Fruit fly (Drosophila melanogaster): ENCODE measurements around the gene CG12104.

The CG12104 gene

DNA sequence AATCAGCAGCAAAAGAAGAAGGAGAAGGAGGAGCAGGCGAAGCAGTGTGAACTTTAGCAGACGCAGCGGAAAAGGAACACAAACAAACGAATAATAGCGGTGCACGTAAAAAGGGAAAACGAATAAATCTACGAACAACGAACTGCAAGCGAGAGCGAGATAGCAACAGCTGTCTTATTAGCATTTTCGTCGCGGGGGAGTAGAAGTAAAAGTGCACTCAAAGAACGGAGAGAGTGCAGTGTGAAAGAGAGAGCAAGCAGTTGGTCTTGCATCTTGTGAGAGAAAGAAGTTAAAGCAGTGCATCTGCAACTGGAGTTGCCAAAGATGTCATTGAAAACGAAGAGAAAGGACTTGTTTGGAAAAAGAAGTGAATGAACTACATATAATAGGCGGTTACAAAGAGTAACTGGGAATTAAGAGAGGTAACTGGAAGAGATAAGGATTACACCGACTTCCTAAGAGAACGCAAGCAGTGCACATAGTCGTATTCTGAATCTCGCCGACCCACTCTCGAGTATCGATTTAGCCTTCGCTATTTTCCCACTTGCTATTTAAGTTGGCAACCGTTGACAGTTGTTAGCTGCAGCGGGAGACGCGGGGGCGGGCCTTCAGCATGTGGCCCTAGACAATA is 9.5 kb downstream of the CG12104 start:
- TF ChIP-seq Vsx2 (GFP tag; optimal IDR thresholded peaks at IDR 0.05; ENCODE audit: partially characterized antibody) (peak; percentile 59), psq (GFP tag; optimal IDR thresholded peaks at IDR 0.05) (peak; percentile 80), Dif (GFP tag; optimal IDR thresholded peaks at IDR 0.05; ENCODE audit: partially characterized antibody) (peak; percentile 24), Hr78 (GFP tag; optimal IDR thresholded peaks at IDR 0.05) (no peak), Rel (GFP tag; optimal IDR thresholded peaks at IDR 0.05) (no peak), Rel (tag; optimal IDR thresholded peaks at IDR 0.05) (no peak)

- TF ChIP-seq fru (GFP tag; optimal IDR thresholded peaks at IDR 0.05) (peak; percentile 97), Jra (GFP tag; optimal IDR thresholded peaks at IDR 0.05) (peak; percentile 98), psq (GFP tag; optimal IDR thresholded peaks at IDR 0.05) (peak; percentile 95), Hnf4 (GFP tag; optimal IDR thresholded peaks at IDR 0.05) (peak; percentile 99), Rel (GFP tag; optimal IDR thresholded peaks at IDR 0.05) (peak; percentile 82), Rel (tag; optimal IDR thresholded peaks at IDR 0.05) (peak; percentile 84), Dif (GFP tag; optimal IDR thresholded peaks at IDR 0.05; ENCODE audit: partially characterized antibody) (no peak), N (GFP tag; optimal IDR thresholded peaks at IDR 0.05) (no peak), lola (GFP tag; optimal IDR thresholded peaks at IDR 0.05) (no peak), rgr (GFP tag; optimal IDR thresholded peaks at IDR 0.05) (peak; percentile 99), CG9705 (GFP tag; optimal IDR thresholded peaks at IDR 0.05) (peak; percentile 95), dl (GFP tag; optimal IDR thresholded peaks at IDR 0.05; ENCODE audit: insufficient read depth in 1 of 2, partially characterized antibody in 2 of 2) (no peak), Hr78 (GFP tag; optimal IDR thresholded peaks at IDR 0.05) (no peak), GATAd (GFP tag; optimal IDR thresholded peaks at IDR 0.05) (peak; percentile 94), brk (GFP tag; optimal IDR thresholded peaks at IDR 0.05) (no peak), usp (GFP tag; optimal IDR thresholded peaks at IDR 0.05) (no peak), Sp1 (GFP tag; optimal IDR thresholded peaks at IDR 0.05) (peak; percentile 97), woc (GFP tag; optimal IDR thresholded peaks at IDR 0.05) (peak; percentile 86), dsf (GFP tag; optimal IDR thresholded peaks at IDR 0.05; ENCODE audit: borderline replicate concordance) (peak; percentile 97), CG32264 (GFP tag; optimal IDR thresholded peaks at IDR 0.05) (peak; percentile 97), foxo (GFP tag; optimal IDR thresholded peaks at IDR 0.05) (peak; percentile 90 to 97), OdsH (GFP tag; optimal IDR thresholded peaks at IDR 0.05) (peak; percentile 99), ey (GFP tag; optimal IDR thresholded peaks at IDR 0.05) (peak; percentile 91), h (GFP tag; optimal IDR thresholded peaks at IDR 0.05) (peak; percentile 99), pan (optimal IDR thresholded peaks at IDR 0.05) (no peak), sv (GFP tag; optimal IDR thresholded peaks at IDR 0.05) (peak; percentile 60), Dfd (GFP tag; optimal IDR thresholded peaks at IDR 0.05) (no peak), Mio (GFP tag; optimal IDR thresholded peaks at IDR 0.05) (peak; percentile 93), tai (GFP tag; optimal IDR thresholded peaks at IDR 0.05) (no peak), CrebA (GFP tag; optimal IDR thresholded peaks at IDR 0.05; ENCODE audit: borderline replicate concordance) (no peak), jim (GFP tag; optimal IDR thresholded peaks at IDR 0.05) (peak; percentile 98), Myc (optimal IDR thresholded peaks at IDR 0.05) (no peak), Abd-B (GFP tag; optimal IDR thresholded peaks at IDR 0.05) (no peak), sage (GFP tag; optimal IDR thresholded peaks at IDR 0.05) (peak; percentile 96), HLH106 (tag; optimal IDR thresholded peaks at IDR 0.05) (peak; percentile 89), br (GFP tag; optimal IDR thresholded peaks at IDR 0.05) (peak; percentile 98), Hr83 (GFP tag; optimal IDR thresholded peaks at IDR 0.05; ENCODE audit: poor library complexity, severe bottlenecking) (peak; percentile 100), dmrt93B (GFP tag; optimal IDR thresholded peaks at IDR 0.05) (peak; percentile 92)
Measured at dm6 chr3L:1591692-1592371, 10.6 kb downstream of the CG12104 start.

All from whole organism, wandering third instar larva.